Worm (Caenorhabditis elegans): ENCODE results near the gene fbxa-79.

- TF ChIP-seq arid-1 (GFP tag; conservative IDR thresholded peaks at IDR 0.05), result no peak
- no peak for TF ChIP-seq ZK546.5 (tag; optimal IDR thresholded peaks at IDR 0.05)
- no peak for TF ChIP-seq set-16 (GFP tag; IDR thresholded peaks at IDR 0.05)
- TF ChIP-seq jun-1 (tag; optimal IDR thresholded peaks at IDR 0.05), result no peak
- TF ChIP-seq lin-13 (GFP tag; optimal IDR thresholded peaks at IDR 0.05), result no peak
These were observed 16.4 kb upstream of the fbxa-79 start, which contains the start of gene fbxa-14 for ce11 chrIII:1324513-1324912.
